Worm (Caenorhabditis elegans) whole organism, L4/young adult: ENCODE measurements around the gene glb-16.

Source experiments
- dao-5 ChIP-seq: sonication (generic microtip); optimal IDR thresholded peaks from 2 replicates; lab custom pipeline; 2016; ENCODE audit warnings: missing genotype, missing genetic modification characterization, moderate library complexity, missing compliant biosample characterization
- him-1 ChIP-seq: sonication (generic microtip); optimal IDR thresholded peaks from 2 replicates; lab custom pipeline; 2016; ENCODE audit warnings: missing genotype, missing genetic modification reagents, missing genetic modification characterization, missing compliant biosample characterization

DNA sequence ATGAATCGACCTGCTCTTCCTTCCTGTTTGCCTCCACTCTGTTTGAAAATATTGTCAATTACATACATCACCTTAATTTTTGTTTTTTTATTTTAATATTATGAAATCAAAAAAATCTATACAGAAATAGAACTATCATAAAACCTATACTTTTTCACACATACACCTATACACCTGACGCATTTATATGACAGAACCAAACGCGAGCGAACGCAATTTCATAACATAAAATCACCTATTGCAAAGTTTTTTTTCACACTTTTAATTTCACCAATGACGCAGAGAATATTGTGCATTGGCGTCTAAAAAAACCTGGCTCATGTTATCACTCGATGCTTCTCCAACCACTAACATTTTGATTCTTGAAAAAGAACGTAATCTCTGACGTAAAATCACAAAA lies 22.0 kb upstream of the glb-16 start:
- TF ChIP-seq him-1 (tag; lab: Kevin White, UChicago) (no peak), dao-5 (tag; lab: Kevin White, UChicago) (no peak)
